Worm (Caenorhabditis elegans) whole organism, L1 larva: ENCODE results near the gene nas-4.

Experiments used
- C16A3.4 ChIP-seq: fragments of 150-350 bp; optimal IDR thresholded peaks from 2 replicates; lab custom pipeline; 2014; ENCODE audit warnings: missing biosample characterization, missing genetic modification characterization
- Y116A8C.19 ChIP-seq: sonication (generic microtip); optimal IDR thresholded peaks from 2 replicates; lab custom pipeline; 2016; ENCODE audit warnings: missing compliant biosample characterization, missing genetic modification characterization, borderline replicate concordance
- aha-1 ChIP-seq: fragments of 150-350 bp; optimal IDR thresholded peaks from 2 replicates; lab custom pipeline; 2014; ENCODE audit warnings: missing biosample characterization, missing genetic modification characterization
- blmp-1 ChIP-seq: fragments of 150-350 bp; optimal IDR thresholded peaks from 2 replicates; lab custom pipeline; 2014; ENCODE audit warnings: missing biosample characterization, missing genetic modification characterization
- ceh-63 ChIP-seq: fragments of 200-800 bp; sonication (Bioruptor generic); optimal IDR thresholded peaks from 2 replicates; lab custom pipeline; 2018; ENCODE audit warnings: mild to moderate bottlenecking, missing genetic modification characterization, missing compliant biosample characterization
- ceh-82 ChIP-seq, 3 experiments: fragments of 150-350 bp in 1 of 3; sonication (generic microtip) in 2 of 3; optimal IDR thresholded peaks; 2 replicates each; lab custom pipeline; 2014 to 2017; ENCODE audit warnings: missing biosample characterization in 3 of 3, missing genetic modification characterization in 3 of 3
- ceh-90 ChIP-seq: sonication (generic microtip); optimal IDR thresholded peaks from 2 replicates; lab custom pipeline; 2016; ENCODE audit warnings: missing genetic modification characterization, missing compliant biosample characterization
- ces-1 ChIP-seq: fragments of 150-350 bp; optimal IDR thresholded peaks from 2 replicates; lab custom pipeline; 2014; ENCODE audit warnings: missing biosample characterization, missing genetic modification reagents, missing genetic modification characterization
- dsc-1 ChIP-seq: sonication (generic microtip); optimal IDR thresholded peaks from 2 replicates; lab custom pipeline; 2016; ENCODE audit warnings: mild to moderate bottlenecking, missing genetic modification characterization, missing compliant biosample characterization
- efl-1 ChIP-seq, 4 experiments: fragments of 150-350 bp; optimal IDR thresholded peaks in 3 of 4; peaks in 1 of 4; 1 replicate in 1 of 4; 2 replicates in 3 of 4; lab custom pipeline; 2014; ENCODE audit warnings: missing biosample characterization in 2 of 4, missing genetic modification characterization in 2 of 4, missing genetic modification reagents in 2 of 4
- egl-13 ChIP-seq: sonication (generic microtip); optimal IDR thresholded peaks from 2 replicates; lab custom pipeline; 2016; ENCODE audit warnings: missing genotype, missing genetic modification reagents, missing genetic modification characterization, missing compliant biosample characterization
- elt-2 ChIP-seq: sonication (generic microtip); optimal IDR thresholded peaks from 2 replicates; lab custom pipeline; 2016; ENCODE audit warnings: missing genetic modification characterization, mild to moderate bottlenecking, inconsistent platforms, missing compliant biosample characterization, missing genetic modification reagents
- elt-3 ChIP-seq, 6 experiments: fragments of 150-350 bp in 1 of 6; sonication (generic microtip); optimal IDR thresholded peaks; 2 replicates each; lab custom pipeline; 2017 to 2018; ENCODE audit warnings: missing biosample characterization in 6 of 6, missing genetic modification characterization in 6 of 6, inconsistent platforms in 1 of 6
- fkh-4 ChIP-seq: sonication (generic microtip); optimal IDR thresholded peaks from 2 replicates; lab custom pipeline; 2016; ENCODE audit warnings: missing compliant biosample characterization, missing genetic modification characterization, borderline replicate concordance
- grh-1 ChIP-seq: fragments of 200-800 bp; sonication (Bioruptor generic); IDR thresholded peaks from 2 replicates; pipeline ENCODE4 v1.3.6; 2022; ENCODE audit warnings: missing genetic modification reagents, missing genetic modification characterization, missing compliant biosample characterization
- hpl-2 ChIP-seq: fragments of 150-350 bp; optimal IDR thresholded peaks from 2 replicates; lab custom pipeline; 2014; ENCODE audit warnings: missing biosample characterization, missing genetic modification reagents, missing genetic modification characterization
- irx-1 ChIP-seq: sonication (generic microtip); optimal IDR thresholded peaks from 2 replicates; lab custom pipeline; 2016; ENCODE audit warnings: missing genetic modification characterization, missing compliant biosample characterization
- lin-14 ChIP-seq: fragments of 200-800 bp; sonication (Bioruptor generic); optimal IDR thresholded peaks from 2 replicates; lab custom pipeline; 2018; ENCODE audit warnings: mild to moderate bottlenecking, missing genetic modification characterization, moderate library complexity, missing compliant biosample characterization
- lin-15B ChIP-seq: fragments of 150-350 bp; sonication (generic microtip); optimal IDR thresholded peaks from 3 replicates; lab custom pipeline; 2014; ENCODE audit warnings: missing biosample characterization, missing genetic modification characterization
- lin-35 ChIP-seq, 2 experiments: fragments of 150-350 bp; optimal IDR thresholded peaks; 2 replicates each; lab custom pipeline; 2014; ENCODE audit warnings: missing biosample characterization in 2 of 2, missing genetic modification characterization in 2 of 2, missing genetic modification reagents in 2 of 2
- lir-3 ChIP-seq: sonication (generic microtip); optimal IDR thresholded peaks from 2 replicates; lab custom pipeline; 2016; ENCODE audit warnings: mild to moderate bottlenecking, missing genetic modification characterization, moderate library complexity, missing compliant biosample characterization; ENCODE audit not compliant: poor library complexity
- lsy-2 ChIP-seq, 2 experiments: fragments of 150-350 bp; optimal IDR thresholded peaks; 2 replicates each; lab custom pipeline; 2014; ENCODE audit warnings: missing biosample characterization in 2 of 2, missing genetic modification characterization in 2 of 2
- nhr-11 ChIP-seq: fragments of 150-350 bp; optimal IDR thresholded peaks from 2 replicates; lab custom pipeline; 2014; ENCODE audit warnings: missing biosample characterization, missing genetic modification characterization
- nhr-20 ChIP-seq: sonication (generic microtip); optimal IDR thresholded peaks from 2 replicates; lab custom pipeline; 2016; ENCODE audit warnings: mild to moderate bottlenecking, missing genetic modification characterization, missing compliant biosample characterization
- nhr-28 ChIP-seq: fragments of 150-350 bp; optimal IDR thresholded peaks from 2 replicates; lab custom pipeline; 2014; ENCODE audit warnings: missing biosample characterization, missing genetic modification characterization
- nhr-47 ChIP-seq: sonication (generic microtip); optimal IDR thresholded peaks from 2 replicates; lab custom pipeline; 2016; ENCODE audit warnings: mild to moderate bottlenecking, missing genetic modification characterization, moderate library complexity, missing compliant biosample characterization
- nhr-71 ChIP-seq: sonication (generic microtip); optimal IDR thresholded peaks from 2 replicates; lab custom pipeline; 2016; ENCODE audit warnings: mild to moderate bottlenecking, missing genetic modification characterization, moderate library complexity, missing compliant biosample characterization
- nhr-77 ChIP-seq: fragments of 150-350 bp; optimal IDR thresholded peaks from 2 replicates; lab custom pipeline; 2014; ENCODE audit warnings: missing biosample characterization, missing genetic modification characterization
- nhr-85 ChIP-seq: sonication (generic microtip); peaks from one replicate; lab custom pipeline; 2016; ENCODE audit warnings: missing genetic modification characterization, inconsistent platforms, missing compliant biosample characterization
- nhr-90 ChIP-seq: sonication (generic microtip); optimal IDR thresholded peaks from 2 replicates; lab custom pipeline; 2016; ENCODE audit warnings: mild to moderate bottlenecking, missing genetic modification characterization, missing compliant biosample characterization; ENCODE audit not compliant: poor library complexity
- rnt-1 ChIP-seq: sonication (generic microtip); optimal IDR thresholded peaks from 2 replicates; lab custom pipeline; 2016; ENCODE audit warnings: mild to moderate bottlenecking, missing genetic modification characterization, moderate library complexity, missing compliant biosample characterization
- snpc-4 ChIP-seq: fragments of 150-350 bp; optimal IDR thresholded peaks from 2 replicates; lab custom pipeline; 2014; ENCODE audit warnings: missing biosample characterization, missing genetic modification characterization
- sup-37 ChIP-seq: fragments of 200-800 bp; sonication (Bioruptor generic); optimal IDR thresholded peaks from 2 replicates; lab custom pipeline; 2018; ENCODE audit warnings: mild to moderate bottlenecking, missing genetic modification characterization, missing compliant biosample characterization
- swsn-7 ChIP-seq: sonication (generic microtip); optimal IDR thresholded peaks from 2 replicates; lab custom pipeline; 2016; ENCODE audit warnings: missing genetic modification characterization, missing compliant biosample characterization
- unc-130 ChIP-seq: fragments of 150-350 bp; optimal IDR thresholded peaks from 2 replicates; lab custom pipeline; 2017; ENCODE audit warnings: missing biosample characterization, missing genetic modification characterization, inconsistent platforms
- unc-86 ChIP-seq: sonication (generic microtip); optimal IDR thresholded peaks from 2 replicates; lab custom pipeline; 2016; ENCODE audit warnings: missing genetic modification characterization, missing compliant biosample characterization
- vab-15 ChIP-seq: sonication (generic microtip); optimal IDR thresholded peaks from 2 replicates; lab custom pipeline; 2017; ENCODE audit warnings: missing genotype, mild to moderate bottlenecking, missing genetic modification characterization, missing compliant biosample characterization
- xbp-1 ChIP-seq: sonication (generic microtip); optimal IDR thresholded peaks from 2 replicates; lab custom pipeline; 2016; ENCODE audit warnings: missing genetic modification characterization, missing compliant biosample characterization
- zag-1 ChIP-seq: fragments of 150-350 bp; optimal IDR thresholded peaks from 2 replicates; lab custom pipeline; 2014; ENCODE audit warnings: missing biosample characterization, missing genetic modification characterization
- ztf-4 ChIP-seq: fragments of 150-350 bp; optimal IDR thresholded peaks from 2 replicates; lab custom pipeline; 2014; ENCODE audit warnings: missing biosample characterization, missing genetic modification characterization

nas-4 gene

DNA sequence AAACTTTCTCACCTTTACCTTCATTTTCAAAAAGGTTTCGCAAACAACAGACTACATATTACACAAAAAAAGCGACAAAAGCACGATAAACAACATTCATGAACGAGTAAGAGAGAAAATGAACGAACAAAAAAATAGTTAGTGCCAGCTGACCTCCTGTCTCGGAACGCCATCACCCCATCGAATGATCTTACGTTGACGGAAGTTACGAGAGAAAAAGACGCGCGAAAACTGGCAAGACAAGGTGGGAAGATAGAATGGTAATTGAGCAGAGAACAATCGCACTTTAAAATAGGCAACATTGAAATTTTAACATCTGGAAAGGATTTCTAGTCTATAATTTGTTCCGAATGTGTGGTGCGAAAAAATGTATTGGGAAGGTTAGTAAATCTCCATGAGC, 4.7 kb upstream of the nas-4 start (continued):
- TF ChIP-seq fkh-4 (tag; lab: Kevin White, UChicago) (peak; percentile 42), ceh-63 (GFP tag; lab: Kevin White, UChicago) (no peak), rnt-1 (tag; lab: Kevin White, UChicago) (peak; percentile 10), nhr-90 (tag; lab: Kevin White, UChicago) (peak; percentile 14), ceh-90 (tag; lab: Kevin White, UChicago) (no peak), swsn-7 (no peak), unc-86 (tag; lab: Kevin White, UChicago) (no peak), hpl-2 (GFP tag; lab: Kevin White, UChicago) (no peak), xbp-1 (tag; lab: Kevin White, UChicago) (no peak), sup-37 (GFP tag; lab: Kevin White, UChicago) (no peak), C16A3.4 (no peak), efl-1 (optimal IDR thresholded peaks at IDR 0.05; lab: Kevin White, UChicago) (no peak), efl-1 (GFP tag; optimal IDR thresholded peaks at IDR 0.05 in 1 of 2; lab: Kevin White, UChicago) (no peak), dsc-1 (peak; percentile 69), nhr-47 (no peak), unc-130 (tag; lab: Kevin White, UChicago) (no peak), ceh-82 (tag; optimal IDR thresholded peaks at IDR 0.05; lab: Kevin White, UChicago) (no peak), nhr-77 (tag; lab: Kevin White, UChicago) (no peak), nhr-28 (tag; lab: Kevin White, UChicago) (no peak), lin-15B (no peak), egl-13 (tag; lab: Kevin White, UChicago) (no peak), lsy-2 (tag; optimal IDR thresholded peaks at IDR 0.05; lab: Kevin White, UChicago) (no peak), ces-1 (GFP tag; lab: Kevin White, UChicago) (no peak), vab-15 (tag; lab: Kevin White, UChicago) (no peak), zag-1 (tag; lab: Kevin White, UChicago) (no peak), lir-3 (no peak), nhr-11 (tag; lab: Kevin White, UChicago) (no peak), Y116A8C.19 (tag; lab: Kevin White, UChicago) (no peak), elt-2 (no peak), ztf-4 (tag; lab: Kevin White, UChicago) (no peak), snpc-4 (no peak), aha-1 (tag; lab: Kevin White, UChicago) (no peak), lin-35 (GFP tag; optimal IDR thresholded peaks at IDR 0.05; lab: Kevin White, UChicago) (peak in 1 of 2 experiments; percentile 45), lin-14 (GFP tag; lab: Kevin White, UChicago) (peak; percentile 34)

DNA sequence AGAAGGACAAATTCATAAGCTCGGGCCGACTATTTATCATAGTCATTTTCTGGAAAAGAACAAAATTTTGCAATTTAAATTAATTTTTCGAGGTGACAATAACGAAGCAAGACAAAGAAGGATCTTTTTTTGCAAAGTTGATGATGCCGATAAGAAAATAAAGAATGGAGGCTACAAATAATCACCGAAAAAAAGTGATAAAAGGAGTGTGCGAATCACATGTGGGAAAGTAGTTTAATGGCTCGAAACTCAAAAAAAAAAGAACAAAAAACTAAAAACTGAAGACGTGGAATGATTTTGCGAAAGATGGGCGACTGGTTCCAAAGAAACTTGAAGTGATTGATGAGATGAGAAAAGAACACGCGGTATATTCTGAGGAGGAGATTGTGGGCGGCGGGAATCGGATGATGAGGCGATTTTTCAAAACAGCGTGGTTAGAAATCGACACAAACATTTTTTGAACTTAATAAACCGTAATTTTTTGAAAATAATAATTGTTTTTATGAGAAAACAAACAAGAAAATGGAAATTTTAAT, 4.0 kb upstream of the nas-4 start, which contains the start of gene atgl-1:
Gene atgl-1, minus strand, starts transcription at position 51 of the 536 bp plus-strand sequence.
- TF ChIP-seq nhr-20 (tag; lab: Kevin White, UChicago) (peak; percentile 3), blmp-1 (peak; percentile 46), efl-1 (optimal IDR thresholded peaks at IDR 0.05; lab: Kevin White, UChicago) (no peak), efl-1 (GFP tag; optimal IDR thresholded peaks at IDR 0.05 in 1 of 2; lab: Kevin White, UChicago) (peak in 1 of 2 experiments; percentile 51), elt-3 (tag; optimal IDR thresholded peaks at IDR 0.05; lab: Kevin White, UChicago) (peak in 1 of 6 experiments; percentile 18), nhr-71 (tag; lab: Kevin White, UChicago) (peak; percentile 37), lin-14 (GFP tag; lab: Kevin White, UChicago) (peak; percentile 62), nhr-85 (tag; lab: Kevin White, UChicago) (peak; percentile 84), irx-1 (tag; lab: Kevin White, UChicago) (no peak), elt-2 (no peak), grh-1 (GFP tag; lab: Robert Waterston, UW) (no peak)
